Fruit fly (Drosophila melanogaster) S2 (cell line): Measurements from ENCODE around the gene CG10845.

Source experiments
- CG8478 ChIP-seq: fragments of >200 bp; optimal IDR thresholded peaks from 2 replicates; lab custom pipeline; 2018
- CTCF ChIP-seq, 2 experiments: fragments of >200 bp; optimal IDR thresholded peaks; 2 replicates each; lab custom pipeline; 2018

The CG10845 gene

dm6 chr3R:24900816-24901215 is at the start of gene CG10845:
TSS of gene CG10845 (plus strand) at chr3R:24901116.
- TF ChIP-seq CTCF (optimal IDR thresholded peaks at IDR 0.05; lab: Kevin White, UChicago) (no peak), CG8478 (lab: Kevin White, UChicago) (no peak)

DNA sequence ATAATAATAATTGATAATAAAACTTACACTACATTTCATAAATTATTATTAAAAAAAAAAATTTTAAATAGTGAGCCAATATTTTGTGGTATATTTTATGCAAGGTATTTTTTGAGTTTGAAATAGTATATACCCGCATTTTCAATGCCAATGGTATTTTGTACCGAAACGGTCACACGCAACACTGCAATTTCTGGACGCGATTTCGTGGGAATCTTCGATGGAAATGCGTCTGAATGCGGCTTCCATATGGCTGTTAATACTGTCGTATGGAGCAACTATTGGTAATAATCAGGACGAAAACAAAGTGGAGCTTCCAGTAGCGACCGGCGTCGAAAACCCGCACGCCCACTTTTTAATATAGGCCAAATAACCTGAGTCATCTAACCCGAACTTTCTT is 49.5 kb upstream of the CG10845 start, which contains the start of gene Nct:
Nct (plus strand) TSS at position 173 of the 400 bp plus-strand sequence.
- no peak for TF ChIP-seq CG8478 (lab: Kevin White, UChicago)
- TF ChIP-seq CTCF (optimal IDR thresholded peaks at IDR 0.05; lab: Kevin White, UChicago) = no peak

DNA sequence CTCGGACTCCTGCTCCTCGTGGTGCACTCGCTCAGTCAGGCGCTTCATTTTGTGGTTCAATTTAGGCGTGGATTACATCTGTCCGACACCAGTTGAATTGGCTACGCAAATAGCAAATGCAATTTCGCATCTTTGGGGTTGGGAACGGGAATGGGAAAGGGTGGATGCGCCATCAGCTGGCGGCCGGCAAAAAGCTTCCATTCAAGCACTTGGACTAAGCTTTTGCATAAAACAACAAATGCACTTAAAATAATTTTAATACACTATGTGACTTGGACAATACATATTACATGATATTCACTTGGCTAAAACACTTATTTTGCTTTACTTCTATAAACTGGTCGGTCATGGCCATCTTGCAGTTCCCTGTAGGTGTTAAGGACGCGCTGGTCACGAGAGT is 44.8 kb upstream of the CG10845 start, which contains the start of gene HDAC11:
HDAC11 (minus strand) TSS at position 101 of the 400 bp plus-strand sequence.
- no peak for TF ChIP-seq CTCF (optimal IDR thresholded peaks at IDR 0.05; lab: Kevin White, UChicago)
- TF ChIP-seq CG8478 (lab: Kevin White, UChicago) = no peak

DNA sequence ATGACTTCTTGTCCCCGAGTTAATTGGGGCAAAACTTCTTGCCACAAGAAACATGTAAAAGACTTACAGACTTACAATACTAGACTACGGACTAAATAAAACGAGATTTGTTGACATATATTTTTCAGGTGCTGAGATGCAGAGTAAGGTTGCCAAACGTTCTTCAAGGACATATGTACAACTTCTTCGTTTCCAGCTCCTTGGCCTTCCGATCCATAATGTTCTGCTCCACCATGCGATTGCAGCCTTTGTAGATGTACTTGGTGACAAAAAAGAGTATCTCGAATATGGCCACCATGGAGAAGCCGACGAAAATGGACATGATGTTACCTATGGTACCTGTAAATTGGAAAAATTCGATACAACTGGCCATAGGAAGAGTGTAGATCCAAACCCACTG is 43.5 kb upstream of the CG10845 start, which contains the start of gene CAH4:
CAH4 (minus strand) TSS at position 101 of the 400 bp plus-strand sequence.
- TF ChIP-seq CTCF (optimal IDR thresholded peaks at IDR 0.05; lab: Kevin White, UChicago) = no peak
- no peak for TF ChIP-seq CG8478 (lab: Kevin White, UChicago)

DNA sequence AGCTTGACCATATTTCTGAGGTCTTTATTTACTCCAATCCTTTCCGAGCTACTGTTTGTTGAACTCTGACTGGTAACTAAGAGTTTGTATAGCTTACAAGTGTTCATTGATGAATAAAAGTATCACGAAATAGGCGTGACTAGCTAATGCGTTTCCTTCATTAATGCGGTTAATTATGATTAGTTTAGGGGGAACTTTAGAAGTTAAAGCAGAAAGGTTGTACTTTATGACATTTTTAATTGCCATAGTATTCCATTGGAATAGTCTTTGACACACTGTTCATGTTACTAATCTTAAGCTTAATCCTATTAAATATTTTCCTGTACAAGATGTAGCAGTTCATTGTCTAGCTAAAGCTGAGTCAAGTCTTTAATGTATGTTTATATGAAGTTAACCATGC is 41.2 kb upstream of the CG10845 start, which contains the start of gene ppk22:
ppk22 (minus strand) TSS at position 101 of the 400 bp plus-strand sequence.
- TF ChIP-seq CG8478 (lab: Kevin White, UChicago) = no peak
- TF ChIP-seq CTCF (optimal IDR thresholded peaks at IDR 0.05; lab: Kevin White, UChicago) = no peak

DNA sequence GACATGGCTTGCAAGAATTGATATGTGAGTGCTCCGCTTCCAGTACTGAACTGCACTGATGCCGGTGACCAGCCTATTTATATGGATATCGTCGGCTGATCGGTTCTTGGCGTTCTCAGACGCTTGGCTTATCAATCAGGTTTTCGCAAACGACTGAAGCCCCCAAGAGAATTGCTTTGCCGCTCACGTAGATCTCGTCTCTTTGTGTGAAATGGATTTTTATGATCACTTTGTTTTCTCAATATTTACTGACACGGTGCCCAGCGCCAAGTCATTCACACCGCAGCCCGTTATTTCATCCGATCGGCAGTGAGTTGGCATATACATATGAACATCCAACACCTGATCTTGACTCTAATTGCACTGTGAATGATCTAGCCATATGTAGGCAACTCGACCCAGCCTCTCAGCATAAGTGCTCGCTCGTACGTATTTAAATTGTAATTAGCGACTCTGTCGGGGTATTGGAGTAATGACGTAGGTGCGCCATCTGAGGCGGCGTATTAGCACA is 40.5 kb upstream of the CG10845 start, which contains the start of gene CG13639:
CG13639 (minus strand) TSS at position 51 of the 511 bp plus-strand sequence.
- no peak for TF ChIP-seq CTCF (optimal IDR thresholded peaks at IDR 0.05; lab: Kevin White, UChicago)
- no peak for TF ChIP-seq CG8478 (lab: Kevin White, UChicago)

- TF ChIP-seq CG8478 (lab: Kevin White, UChicago) (no peak), CTCF (optimal IDR thresholded peaks at IDR 0.05; lab: Kevin White, UChicago) (no peak)
These were observed 38.9 kb upstream of the CG10845 start, which contains the start of gene CG13640 for dm6 chr3R:24862065-24862464. TSS of gene CG13640 (minus strand) at chr3R:24862165.

DNA sequence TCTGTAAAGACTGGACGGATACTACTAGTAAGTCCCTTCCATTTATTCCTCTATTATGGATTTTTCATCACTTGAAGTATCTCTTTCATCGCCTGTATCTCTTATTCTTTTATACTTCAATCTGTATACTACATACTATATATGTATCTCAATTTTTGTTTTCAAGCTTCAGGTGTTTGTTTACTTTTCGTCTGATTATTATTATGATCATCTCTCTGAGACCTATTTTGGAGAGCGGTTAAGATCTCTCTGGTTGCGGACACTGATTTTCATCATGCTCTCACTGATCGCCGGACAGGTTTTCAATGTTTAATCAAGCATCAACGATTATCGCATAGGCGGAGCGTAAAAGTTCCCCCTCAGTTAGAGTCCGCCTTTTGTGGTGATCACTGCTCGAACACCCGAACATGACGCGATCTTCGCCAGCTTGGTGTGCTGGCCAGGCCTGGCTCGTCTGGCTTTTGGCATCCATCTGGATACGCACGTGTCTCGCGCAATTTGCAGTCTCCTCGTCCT is 38.3 kb upstream of the CG10845 start, which contains the start of gene CG7016:
CG7016 (plus strand) TSS at position 358 of the 516 bp plus-strand sequence.
- TF ChIP-seq CG8478 (lab: Kevin White, UChicago) = no peak
- TF ChIP-seq CTCF (optimal IDR thresholded peaks at IDR 0.05; lab: Kevin White, UChicago) = no peak

DNA sequence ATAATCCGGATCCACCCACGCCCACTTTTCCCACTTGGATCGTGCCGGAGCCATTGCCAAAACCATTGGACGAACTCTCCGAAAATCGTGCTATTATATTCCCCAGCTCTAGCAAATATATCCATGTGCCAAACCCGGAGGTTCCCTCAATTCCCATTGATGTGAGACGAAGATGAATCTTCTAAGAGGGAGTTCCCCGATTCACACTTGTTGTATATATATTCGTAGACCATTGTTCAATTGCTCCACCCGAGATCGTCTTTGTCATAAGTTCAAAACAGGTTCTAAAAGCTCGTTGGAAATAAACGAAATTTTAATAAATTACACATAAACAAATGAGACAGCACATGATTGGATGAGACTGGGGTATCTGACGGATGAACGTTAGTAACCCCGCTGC is 37.0 kb upstream of the CG10845 start:
- TF ChIP-seq CG8478 (lab: Kevin White, UChicago) (no peak), CTCF (optimal IDR thresholded peaks at IDR 0.05; lab: Kevin White, UChicago) (no peak)

DNA sequence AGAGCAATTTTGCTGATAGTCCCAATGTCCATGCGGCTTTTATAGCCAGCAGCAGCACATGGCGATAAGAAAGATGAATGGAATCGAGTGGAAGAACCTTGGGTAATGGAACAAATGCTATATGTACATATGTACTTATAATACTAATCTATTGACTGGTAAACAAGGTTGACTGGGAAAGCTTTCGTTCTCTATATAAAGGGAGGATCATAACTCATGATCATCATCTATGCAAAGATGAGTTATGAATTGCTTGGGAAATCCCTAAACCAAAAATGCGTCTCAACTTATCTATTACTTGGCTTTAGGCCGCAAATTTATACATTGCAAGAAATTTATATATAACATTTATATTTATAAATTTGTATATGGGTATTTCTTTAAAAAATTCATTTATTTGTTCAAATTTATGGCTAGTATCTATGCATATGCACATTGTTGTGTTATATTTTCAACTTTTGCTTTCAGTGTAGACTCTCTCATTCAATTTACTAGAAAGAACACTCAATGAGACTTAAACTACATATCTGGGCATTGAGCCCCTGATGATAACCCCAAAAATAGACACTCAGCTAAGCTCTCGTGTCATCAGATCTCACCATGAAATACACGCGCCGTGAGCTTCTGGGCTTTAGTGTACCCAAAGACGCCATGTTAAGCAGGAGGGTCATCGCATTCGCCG is 36.1 kb upstream of the CG10845 start, which contains the start of the genes Srg1 and Elal:
Srg1 (minus strand) TSS at position 14 of the 682 bp plus-strand sequence.
Elal (plus strand) TSS at position 632 of the 682 bp plus-strand sequence.
- TF ChIP-seq CG8478 (lab: Kevin White, UChicago) = no peak
- no peak for TF ChIP-seq CTCF (optimal IDR thresholded peaks at IDR 0.05; lab: Kevin White, UChicago)

- no peak for TF ChIP-seq CG8478 (lab: Kevin White, UChicago)
- TF ChIP-seq CTCF (optimal IDR thresholded peaks at IDR 0.05; lab: Kevin White, UChicago) = no peak
These were observed 33.9 kb upstream of the CG10845 start for dm6 chr3R:24866976-24867375.

- TF ChIP-seq CTCF (optimal IDR thresholded peaks at IDR 0.05; lab: Kevin White, UChicago) = no peak
- TF ChIP-seq CG8478 (lab: Kevin White, UChicago) = no peak
These were observed 33.0 kb upstream of the CG10845 start for dm6 chr3R:24867956-24868355.

DNA sequence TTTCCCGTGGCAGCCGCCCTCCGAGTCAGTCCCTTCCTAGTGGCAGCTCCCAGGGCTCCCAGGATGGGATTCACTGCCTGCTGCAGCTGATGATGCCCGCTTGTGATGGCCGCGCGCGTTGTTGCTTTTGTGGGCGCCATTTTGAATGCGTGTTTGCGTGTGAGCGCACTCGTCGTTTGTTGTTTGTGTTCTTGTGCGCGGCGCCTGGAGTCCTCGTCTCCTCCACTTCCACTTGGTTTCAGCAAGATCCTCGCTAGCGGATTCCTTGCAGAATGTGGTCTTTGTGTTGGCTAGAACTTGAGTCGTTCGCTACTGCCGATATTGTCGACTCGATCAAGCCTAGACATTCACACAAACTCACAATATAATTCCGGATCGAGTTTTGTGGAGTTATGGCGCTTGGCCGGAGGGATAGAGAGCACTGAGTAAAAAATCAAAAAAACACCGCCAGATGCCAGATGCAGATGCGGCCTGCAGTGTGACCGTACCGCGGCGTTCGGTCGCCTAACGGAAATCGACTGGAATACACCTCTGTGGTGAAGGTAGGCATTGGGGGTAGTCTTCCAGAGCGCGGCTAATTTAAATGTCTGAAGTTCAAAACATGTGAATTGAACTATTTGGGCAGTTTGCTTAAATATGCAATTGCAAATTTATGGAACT is 30.4 kb upstream of the CG10845 start, which contains the start of gene CycB3:
CycB3 (minus strand) TSS at position 428 of the 660 bp plus-strand sequence.
- TF ChIP-seq CG8478 (lab: Kevin White, UChicago) (no peak), CTCF (optimal IDR thresholded peaks at IDR 0.05; lab: Kevin White, UChicago) (peak in 1 of 2 experiments; percentile 24)
